Fruit fly (Drosophila melanogaster): Measurements from ENCODE around the gene betaggt-I.
A peak's percentile ranks its signal among the peaks of the same experiment; 100 is the strongest.

Gene betaggt-I

dm6 chr2L:4907986-4908385 lies 37.4 kb upstream of the betaggt-I start (continued):
- TF ChIP-seq CG2129 (GFP tag; IDR thresholded peaks at IDR 0.05; ENCODE audit: partially characterized antibody) (no peak), Med (GFP tag) (peak; percentile 62), trem (tag; optimal IDR thresholded peaks at IDR 0.05) (peak; percentile 7), Ssrp (tag; optimal IDR thresholded peaks at IDR 0.05) (peak; percentile 67), Ets97D (GFP tag; optimal IDR thresholded peaks at IDR 0.05) (no peak), CG11504 (tag; optimal IDR thresholded peaks at IDR 0.05) (peak; percentile 89), inv (GFP tag; IDR thresholded peaks at IDR 0.05; ENCODE audit: partially characterized antibody) (no peak), CG17802 (tag; optimal IDR thresholded peaks at IDR 0.05) (no peak), bsh (GFP tag; optimal IDR thresholded peaks at IDR 0.05) (peak in 1 of 2 experiments; percentile 73), CG6765 (GFP tag; optimal IDR thresholded peaks at IDR 0.05) (peak; percentile 37), CG4617 (GFP tag; optimal IDR thresholded peaks at IDR 0.05; ENCODE audit: borderline replicate concordance) (peak; percentile 11), aop (GFP tag; IDR thresholded peaks at IDR 0.05) (no peak), CG10147 (GFP tag; optimal IDR thresholded peaks at IDR 0.05) (peak; percentile 49), CG11696 (GFP tag; IDR thresholded peaks at IDR 0.05) (peak; percentile 24; the same call in 1 of the 2 replicates), CG17568 (GFP tag; optimal IDR thresholded peaks at IDR 0.05) (peak; percentile 74), Atf3 (GFP tag; optimal IDR thresholded peaks at IDR 0.05) (no peak), mam (GFP tag; optimal IDR thresholded peaks at IDR 0.05) (no peak), Meics (GFP tag; optimal IDR thresholded peaks at IDR 0.05) (peak; percentile 54), H15 (GFP tag; IDR thresholded peaks at IDR 0.05) (peak; percentile 65; the same call in 1 of the 3 replicates), trh (GFP tag; optimal IDR thresholded peaks at IDR 0.05) (no peak), Dfd (GFP tag; optimal IDR thresholded peaks at IDR 0.05) (no peak), CG7745 (tag; optimal IDR thresholded peaks at IDR 0.05) (no peak), eve (GFP tag; optimal IDR thresholded peaks at IDR 0.05) (peak in 1 of 2 experiments; percentile 90), CG18262 (tag; optimal IDR thresholded peaks at IDR 0.05) (peak; percentile 77), en (GFP tag; optimal IDR thresholded peaks at IDR 0.05) (no peak), Dbx (GFP tag; IDR thresholded peaks at IDR 0.05) (no peak), dpn (GFP tag; optimal IDR thresholded peaks at IDR 0.05) (peak in 1 of 2 experiments; percentile 56), CG13624 (GFP tag; optimal IDR thresholded peaks at IDR 0.05) (no peak), Scr (GFP tag; IDR thresholded peaks at IDR 0.05; ENCODE audit: partially characterized antibody) (no peak), her (GFP tag; optimal IDR thresholded peaks at IDR 0.05) (no peak), crol (GFP tag; IDR thresholded peaks at IDR 0.05) (no peak), vfl (GFP tag; optimal IDR thresholded peaks at IDR 0.05) (no peak), CG10462 (GFP tag; optimal IDR thresholded peaks at IDR 0.05) (peak; percentile 64), dmrt11E (tag; optimal IDR thresholded peaks at IDR 0.05) (peak; percentile 7), caup (GFP tag; optimal IDR thresholded peaks at IDR 0.05; ENCODE audit: severe bottlenecking) (peak; percentile 5), CoRest (tag; optimal IDR thresholded peaks at IDR 0.05) (peak; percentile 74), HLHmδ (GFP tag; optimal IDR thresholded peaks at IDR 0.05) (no peak), gce (GFP tag; IDR thresholded peaks at IDR 0.05) (peak; percentile 76; the same call in 2 of the 3 replicates), ash1 (GFP tag; optimal IDR thresholded peaks at IDR 0.05) (no peak), CG12659 (GFP tag; optimal IDR thresholded peaks at IDR 0.05) (peak; percentile 70), hb (GFP tag; IDR thresholded peaks at IDR 0.05; ENCODE audit: partially characterized antibody) (no peak), Aef1 (GFP tag; IDR thresholded peaks at IDR 0.05) (peak; percentile 62; the same call in 2 of the 3 replicates), CG3726 (GFP tag; IDR thresholded peaks at IDR 0.05) (peak; percentile 69; the same call in 1 of the 3 replicates), salm (tag; optimal IDR thresholded peaks at IDR 0.05) (peak; percentile 73), Fer1 (GFP tag; optimal IDR thresholded peaks at IDR 0.05) (peak; percentile 79), phol (tag; optimal IDR thresholded peaks at IDR 0.05) (peak; percentile 82), lab (GFP tag; optimal IDR thresholded peaks at IDR 0.05) (peak; percentile 69), HLH4C (GFP tag; IDR thresholded peaks at IDR 0.05; ENCODE audit: partially characterized antibody) (no peak), NfI (GFP tag; optimal IDR thresholded peaks at IDR 0.05) (peak; percentile 28)

Data from whole organism, embryonic.